Fruit fly (Drosophila melanogaster) whole organism, wandering third instar larva: ENCODE measurements around the gene CG6118.

Experiments
- br ChIP-seq: fragments of 200-800 bp; sonication (Bioruptor generic); optimal IDR thresholded peaks from 2 replicates; lab custom pipeline; 2016; ENCODE audit warnings: missing biosample characterization, missing genetic modification characterization
- fru ChIP-seq: fragments of 200-800 bp; sonication (Bioruptor generic); optimal IDR thresholded peaks from 3 replicates; lab custom pipeline; 2016; ENCODE audit warnings: missing biosample characterization, mild to moderate bottlenecking, missing genetic modification characterization
- h ChIP-seq: fragments of 200-800 bp; sonication (Bioruptor generic); optimal IDR thresholded peaks from 3 replicates; lab custom pipeline; 2016; ENCODE audit warnings: missing biosample characterization, mild to moderate bottlenecking, missing genetic modification characterization
- sage ChIP-seq: fragments of 200-800 bp; sonication (Bioruptor generic); optimal IDR thresholded peaks from 2 replicates; lab custom pipeline; 2016; ENCODE audit warnings: missing biosample characterization, mild to moderate bottlenecking, missing genetic modification characterization

dm6 chr3R:15427818-15428199 is 6.7 kb downstream of the CG6118 start:
- peak; percentile 20 for TF ChIP-seq sage
- TF ChIP-seq fru = peak; percentile 92
- TF ChIP-seq br (GFP tag; lab: Kevin White, UChicago) = peak; percentile 87
- TF ChIP-seq h (GFP tag; lab: Kevin White, UChicago) = peak; percentile 89
